Fruit fly (Drosophila melanogaster): ENCODE measurements around the gene CG17258.

CG17258 gene

DNA sequence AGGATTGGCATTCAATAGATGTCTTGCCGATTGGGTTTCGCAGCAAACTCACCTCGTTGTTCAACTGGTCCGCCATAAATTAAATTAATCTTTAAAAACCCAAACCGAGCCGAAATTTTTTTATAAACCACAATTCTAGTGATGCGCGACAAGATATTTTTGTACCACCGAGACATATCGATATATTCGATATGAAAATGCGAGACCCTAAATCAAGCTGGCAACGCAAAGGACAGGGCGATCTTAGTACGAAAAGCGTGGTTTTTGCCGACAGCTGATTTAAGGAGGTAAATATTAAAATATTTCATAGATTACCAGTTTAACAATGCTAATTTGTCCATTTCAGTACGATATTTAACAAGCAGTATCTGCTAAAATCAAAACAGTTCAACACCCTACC, 6.1 kb downstream of the CG17258 start, which contains the start of the genes Sf3b2 and CG17219 (continued):
- no peak for TF ChIP-seq Dip3 (GFP tag; optimal IDR thresholded peaks at IDR 0.05)
- TF ChIP-seq CG5180 (GFP tag; optimal IDR thresholded peaks at IDR 0.05): no peak
- peak; percentile 89 for TF ChIP-seq pzg (GFP tag; optimal IDR thresholded peaks at IDR 0.05)
- no peak for TF ChIP-seq HLH3B (GFP tag; IDR thresholded peaks at IDR 0.05)
- TF ChIP-seq CG2129 (GFP tag; IDR thresholded peaks at IDR 0.05; ENCODE audit: partially characterized antibody): peak; percentile 29; the same call in 1 of the 2 replicates
- TF ChIP-seq nom (GFP tag; optimal IDR thresholded peaks at IDR 0.05): no peak
- no peak for TF ChIP-seq ERR (GFP tag; optimal IDR thresholded peaks at IDR 0.05)
- peak; percentile 73 for TF ChIP-seq bbx (GFP tag; IDR thresholded peaks at IDR 0.05; ENCODE audit: partially characterized antibody)
- TF ChIP-seq Dip2 (GFP tag; IDR thresholded peaks at IDR 0.05): no peak
- no peak for TF ChIP-seq CG15696 (tag; optimal IDR thresholded peaks at IDR 0.05)
- no peak for TF ChIP-seq CG8281 (tag; optimal IDR thresholded peaks at IDR 0.05)
- TF ChIP-seq CG30020 (tag; optimal IDR thresholded peaks at IDR 0.05): peak; percentile 55
- TF ChIP-seq wor (GFP tag; IDR thresholded peaks at IDR 0.05): no peak
- TF ChIP-seq Mad (GFP tag; optimal IDR thresholded peaks at IDR 0.05): peak; percentile 42
- no peak for TF ChIP-seq fd3F (GFP tag; optimal IDR thresholded peaks at IDR 0.05)
- TF ChIP-seq sim (GFP tag; IDR thresholded peaks at IDR 0.05): no peak
- TF ChIP-seq CG8290 (GFP tag; optimal IDR thresholded peaks at IDR 0.05): no peak
- TF ChIP-seq CG8290 (tag; optimal IDR thresholded peaks at IDR 0.05): no peak
- peak; percentile 64 for TF ChIP-seq unc-4 (GFP tag; IDR thresholded peaks at IDR 0.05; ENCODE audit: partially characterized antibody)
- TF ChIP-seq CG34224 (GFP tag; IDR thresholded peaks at IDR 0.05; ENCODE audit: partially characterized antibody): peak; percentile 76
- TF ChIP-seq CG16863 (GFP tag; optimal IDR thresholded peaks at IDR 0.05): no peak
- peak in 1 of 2 experiments; percentile 26 for TF ChIP-seq dpn (GFP tag; optimal IDR thresholded peaks at IDR 0.05)
- TF ChIP-seq CG13287 (GFP tag; IDR thresholded peaks at IDR 0.05; ENCODE audit: partially characterized antibody): peak; percentile 80
- no peak for TF ChIP-seq CG1832 (GFP tag; optimal IDR thresholded peaks at IDR 0.05)
- peak; percentile 68 for TF ChIP-seq E2f2 (GFP tag; IDR thresholded peaks at IDR 0.05)
- TF ChIP-seq Xrp1 (GFP tag; IDR thresholded peaks at IDR 0.05): no peak
- no peak for TF ChIP-seq CG12942 (GFP tag; optimal IDR thresholded peaks at IDR 0.05)
- TF ChIP-seq peb (GFP tag; IDR thresholded peaks at IDR 0.05): no peak
- TF ChIP-seq slp2 (GFP tag; optimal IDR thresholded peaks at IDR 0.05): no peak
- no peak for TF ChIP-seq CG6765 (GFP tag; optimal IDR thresholded peaks at IDR 0.05)
- TF ChIP-seq vnd (GFP tag; IDR thresholded peaks at IDR 0.05; ENCODE audit: partially characterized antibody): peak; percentile 52; the same call in 2 of the 3 replicates
- TF ChIP-seq CG4617 (GFP tag; optimal IDR thresholded peaks at IDR 0.05; ENCODE audit: borderline replicate concordance): peak; percentile 87
- peak; percentile 65 for TF ChIP-seq stwl (tag; optimal IDR thresholded peaks at IDR 0.05)
- TF ChIP-seq Gug (GFP tag; IDR thresholded peaks at IDR 0.05): no peak
- TF ChIP-seq Rfx (GFP tag; IDR thresholded peaks at IDR 0.05): peak; percentile 39; the same call in 1 of the 2 replicates
- no peak for TF ChIP-seq chif (GFP tag; optimal IDR thresholded peaks at IDR 0.05)
- peak; percentile 40 for TF ChIP-seq nmo (GFP tag; optimal IDR thresholded peaks at IDR 0.05)
- no peak for TF ChIP-seq pnt (GFP tag; optimal IDR thresholded peaks at IDR 0.05)
- TF ChIP-seq CG18764 (GFP tag; optimal IDR thresholded peaks at IDR 0.05): no peak
- no peak for TF ChIP-seq dan (GFP tag; IDR thresholded peaks at IDR 0.05)
- TF ChIP-seq CG15269 (tag; optimal IDR thresholded peaks at IDR 0.05): no peak
- TF ChIP-seq hkb (optimal IDR thresholded peaks at IDR 0.05): no peak
- no peak for TF ChIP-seq hkb (GFP tag; IDR thresholded peaks at IDR 0.05)
- no peak for TF ChIP-seq CG10366 (GFP tag; IDR thresholded peaks at IDR 0.05)
- no peak for TF ChIP-seq CG4404 (GFP tag; IDR thresholded peaks at IDR 0.05)
- peak; percentile 58; the same call in 2 of the 3 replicates for TF ChIP-seq HLH4C (GFP tag; IDR thresholded peaks at IDR 0.05; ENCODE audit: partially characterized antibody)
- TF ChIP-seq Max (GFP tag; optimal IDR thresholded peaks at IDR 0.05): peak; percentile 62
- no peak for TF ChIP-seq kay (GFP tag; optimal IDR thresholded peaks at IDR 0.05)
- peak; percentile 52 for TF ChIP-seq vvl (GFP tag; IDR thresholded peaks at IDR 0.05)
- no peak for TF ChIP-seq esg (GFP tag; conservative IDR thresholded peaks at IDR 0.05)
- no peak for TF ChIP-seq CG2875 (GFP tag; optimal IDR thresholded peaks at IDR 0.05)
